Fruit fly (Drosophila melanogaster): ENCODE data around the gene Irc.

- TF ChIP-seq OdsH (GFP tag; optimal IDR thresholded peaks at IDR 0.05) (no peak), CG10669 (GFP tag; optimal IDR thresholded peaks at IDR 0.05) (no peak), CG11294 (GFP tag; IDR thresholded peaks at IDR 0.05) (no peak), CG6854 (GFP tag; optimal IDR thresholded peaks at IDR 0.05) (no peak)
Measured at dm6 chr3R:17008675-17009022, 6.0 kb downstream of the Irc start.
